Fruit fly (Drosophila melanogaster) whole organism, pupa: ENCODE measurements around the gene MED15.

Experiments used
- CG10348 ChIP-seq: fragments of 200-800 bp; sonication (Bioruptor generic); IDR thresholded peaks from 2 replicates; pipeline ENCODE4 v1.3.6; 2022; ENCODE audit warnings: missing biosample characterization, missing genetic modification characterization
- CG12605 ChIP-seq: fragments of 200-800 bp; sonication (Bioruptor generic); IDR thresholded peaks from 2 replicates; pipeline ENCODE4 v1.3.6; 2022; ENCODE audit warnings: missing biosample characterization, missing genetic modification characterization
- CG13204 ChIP-seq: fragments of 200-800 bp; sonication (Bioruptor generic); optimal IDR thresholded peaks from 2 replicates; lab custom pipeline; 2018; ENCODE audit warnings: missing biosample characterization, mild to moderate bottlenecking, missing genetic modification characterization, moderate library complexity
- CG14655 ChIP-seq: fragments of 200-800 bp; sonication (Bioruptor generic); optimal IDR thresholded peaks from 3 replicates; lab custom pipeline; 2017; ENCODE audit warnings: mild to moderate bottlenecking, missing biosample characterization, missing genetic modification reagents, missing genetic modification characterization
- CG15710 ChIP-seq: fragments of 200-800 bp; sonication (Bioruptor generic); optimal IDR thresholded peaks from 2 replicates; lab custom pipeline; 2018; ENCODE audit warnings: missing biosample characterization, mild to moderate bottlenecking, missing genetic modification characterization, moderate library complexity
- CG17806 ChIP-seq: fragments of 200-800 bp; sonication (Bioruptor generic); optimal IDR thresholded peaks from 2 replicates; lab custom pipeline; 2018; ENCODE audit warnings: missing biosample characterization, mild to moderate bottlenecking, missing genetic modification characterization, moderate library complexity
- CG32121 ChIP-seq: fragments of 200-800 bp; sonication (Bioruptor generic); IDR thresholded peaks from 2 replicates; pipeline ENCODE4 v1.3.6; 2022; ENCODE audit warnings: missing biosample characterization, missing genetic modification characterization
- CG34367 ChIP-seq: fragments of 200-800 bp; sonication (Bioruptor generic); optimal IDR thresholded peaks from 2 replicates; lab custom pipeline; 2018; ENCODE audit warnings: missing biosample characterization, mild to moderate bottlenecking, missing genetic modification characterization
- CG4496 ChIP-seq: fragments of 200-800 bp; sonication (Bioruptor generic); IDR thresholded peaks from 3 replicates; pipeline ENCODE4 v1.3.6; 2022; ENCODE audit warnings: missing biosample characterization, missing genetic modification characterization
- CG8159 ChIP-seq: fragments of 200-800 bp; sonication (Bioruptor generic); optimal IDR thresholded peaks from 3 replicates; lab custom pipeline; 2018; ENCODE audit warnings: missing biosample characterization, mild to moderate bottlenecking, missing genetic modification characterization, moderate library complexity
- CG8301 ChIP-seq: fragments of 200-800 bp; sonication (Bioruptor generic); optimal IDR thresholded peaks from 2 replicates; lab custom pipeline; 2018; ENCODE audit warnings: missing biosample characterization, mild to moderate bottlenecking, missing genetic modification characterization
- CG9948 ChIP-seq: fragments of 200-800 bp; sonication (Bioruptor generic); optimal IDR thresholded peaks from 2 replicates; lab custom pipeline; 2018; ENCODE audit warnings: missing biosample characterization, mild to moderate bottlenecking, missing genetic modification characterization, moderate library complexity
- D1 ChIP-seq: fragments of 200-800 bp; sonication (Bioruptor generic); optimal IDR thresholded peaks from 2 replicates; lab custom pipeline; 2018; ENCODE audit warnings: missing biosample characterization, mild to moderate bottlenecking, missing genetic modification characterization, moderate library complexity
- EcR ChIP-seq: fragments of 200-800 bp; sonication (Bioruptor generic); optimal IDR thresholded peaks from 3 replicates; lab custom pipeline; 2019; ENCODE audit warnings: missing biosample characterization, missing genetic modification characterization, mild to moderate bottlenecking, moderate library complexity, missing genetic modification reagents
- Ets98B ChIP-seq: fragments of 200-800 bp; sonication (Bioruptor generic); IDR thresholded peaks from 2 replicates; pipeline ENCODE4 v1.3.6; 2022; ENCODE audit warnings: missing biosample characterization, missing genetic modification characterization
- Pif1A ChIP-seq: fragments of 200-800 bp; sonication (Bioruptor generic); optimal IDR thresholded peaks from 3 replicates; lab custom pipeline; 2016; ENCODE audit warnings: missing biosample characterization, missing genetic modification characterization
- Pif1B ChIP-seq: fragments of 200-800 bp; sonication (Bioruptor generic); optimal IDR thresholded peaks from 3 replicates; lab custom pipeline; 2016; ENCODE audit warnings: missing biosample characterization, missing genetic modification characterization
- Snoo ChIP-seq: fragments of 200-800 bp; sonication (Bioruptor generic); optimal IDR thresholded peaks from 3 replicates; lab custom pipeline; 2017; ENCODE audit warnings: missing biosample characterization, mild to moderate bottlenecking, missing genetic modification characterization, inconsistent platforms
- fd96Ca ChIP-seq: fragments of 200-800 bp; sonication (Bioruptor generic); IDR thresholded peaks from 3 replicates; pipeline ENCODE4 v1.3.6; 2022; ENCODE audit warnings: missing biosample characterization, missing genetic modification characterization
- gl ChIP-seq: fragments of 200-800 bp; sonication (Bioruptor generic); optimal IDR thresholded peaks from 2 replicates; lab custom pipeline; 2018; ENCODE audit warnings: missing biosample characterization, mild to moderate bottlenecking, missing genetic modification characterization
- rn ChIP-seq: fragments of 200-800 bp; sonication (Bioruptor generic); IDR thresholded peaks from 2 replicates; pipeline ENCODE4 v1.3.6; 2022; ENCODE audit warnings: missing biosample characterization, missing genetic modification characterization

Gene MED15

dm6 chr2L:522752-523151, 49.9 kb downstream of the MED15 start:
- TF ChIP-seq CG13204 (GFP tag; lab: Kevin White, UChicago) (no peak), CG14655 (GFP tag; lab: Kevin White, UChicago) (peak; percentile 72), CG9948 (tag; lab: Kevin White, UChicago) (peak; percentile 55), Ets98B (GFP tag; lab: Robert Waterston, UW) (0 out of 2 replicates have a peak, but pooled peaks have one; percentile 5), CG8159 (peak; percentile 63), CG12605 (GFP tag; lab: Robert Waterston, UW) (peak; percentile 42; the same call in 1 of the 2 replicates), gl (no peak), Pif1B (GFP tag; lab: Kevin White, UChicago) (peak; percentile 51), CG15710 (peak; percentile 48), Pif1A (peak; percentile 33), CG32121 (GFP tag; lab: Robert Waterston, UW) (0 out of 2 replicates have a peak, but pooled peaks have one; percentile 14), rn (no peak), D1 (tag; lab: Kevin White, UChicago) (no peak), EcR (GFP tag; lab: Kevin White, UChicago) (no peak), CG17806 (tag; lab: Kevin White, UChicago) (peak; percentile 66), CG34367 (peak; percentile 46), Snoo (tag; lab: Kevin White, UChicago) (peak; percentile 43), CG8301 (tag; lab: Kevin White, UChicago) (peak; percentile 57)

dm6 chr2L:523165-523835, 50.5 kb downstream of the MED15 start:
- TF ChIP-seq CG8159 (no peak), CG4496 (GFP tag; lab: Robert Waterston, UW) (peak; percentile 68; the same call in 2 of the 3 replicates), rn (no peak), Pif1A (peak; percentile 42), D1 (tag; lab: Kevin White, UChicago) (no peak), CG14655 (GFP tag; lab: Kevin White, UChicago) (no peak), CG12605 (GFP tag; lab: Robert Waterston, UW) (0 out of 2 replicates have a peak, but pooled peaks have one; percentile 23), CG32121 (GFP tag; lab: Robert Waterston, UW) (peak; percentile 39; the same call in 1 of the 2 replicates), CG10348 (GFP tag; lab: Robert Waterston, UW) (no peak), Ets98B (GFP tag; lab: Robert Waterston, UW) (peak; percentile 41), CG17806 (tag; lab: Kevin White, UChicago) (no peak), gl (no peak), CG15710 (no peak), CG9948 (tag; lab: Kevin White, UChicago) (no peak), fd96Ca (GFP tag; lab: Robert Waterston, UW) (no peak; the same call in 2 of the 3 replicates), CG34367 (no peak), Pif1B (GFP tag; lab: Kevin White, UChicago) (peak; percentile 10), EcR (GFP tag; lab: Kevin White, UChicago) (peak; percentile 34), CG13204 (GFP tag; lab: Kevin White, UChicago) (peak; percentile 91), Snoo (tag; lab: Kevin White, UChicago) (peak; percentile 1), CG8301 (tag; lab: Kevin White, UChicago) (no peak)
- TF ChIP-seq, all 21 proteins: peak for 9

dm6 chr2L:524515-524920, 51.7 kb downstream of the MED15 start:
- peak; percentile 64 for TF ChIP-seq CG4496 (GFP tag; lab: Robert Waterston, UW)
- TF ChIP-seq CG32121 (GFP tag; lab: Robert Waterston, UW), result no peak
- TF ChIP-seq CG34367, result no peak
- no peak for TF ChIP-seq CG9948 (tag; lab: Kevin White, UChicago)
- no peak for TF ChIP-seq CG15710
- TF ChIP-seq gl, result peak; percentile 65
- peak; percentile 12 for TF ChIP-seq Snoo (tag; lab: Kevin White, UChicago)
- peak; percentile 38 for TF ChIP-seq Pif1A
- TF ChIP-seq fd96Ca (GFP tag; lab: Robert Waterston, UW), result peak; percentile 55; the same call in 2 of the 3 replicates
- TF ChIP-seq EcR (GFP tag; lab: Kevin White, UChicago), result peak; percentile 82
- TF ChIP-seq CG14655 (GFP tag; lab: Kevin White, UChicago), result peak; percentile 37
- TF ChIP-seq CG12605 (GFP tag; lab: Robert Waterston, UW), result peak; percentile 42; the same call in 1 of the 2 replicates
- TF ChIP-seq CG13204 (GFP tag; lab: Kevin White, UChicago), result peak; percentile 88
- peak; percentile 14 for TF ChIP-seq CG17806 (tag; lab: Kevin White, UChicago)
- peak; percentile 12 for TF ChIP-seq Pif1B (GFP tag; lab: Kevin White, UChicago)
- TF ChIP-seq CG8159, result peak; percentile 28
- no peak for TF ChIP-seq D1 (tag; lab: Kevin White, UChicago)
- TF ChIP-seq CG8301 (tag; lab: Kevin White, UChicago), result peak; percentile 16
- TF ChIP-seq rn, result no peak
